Worm (Caenorhabditis elegans): Measurements from ENCODE around the gene spp-10.

spp-10 gene

ce11 chrIV:8453178-8453577, 23.8 kb upstream of the spp-10 start (continued):
- no peak for TF ChIP-seq sdz-12 (GFP tag; optimal IDR thresholded peaks at IDR 0.05)

DNA sequence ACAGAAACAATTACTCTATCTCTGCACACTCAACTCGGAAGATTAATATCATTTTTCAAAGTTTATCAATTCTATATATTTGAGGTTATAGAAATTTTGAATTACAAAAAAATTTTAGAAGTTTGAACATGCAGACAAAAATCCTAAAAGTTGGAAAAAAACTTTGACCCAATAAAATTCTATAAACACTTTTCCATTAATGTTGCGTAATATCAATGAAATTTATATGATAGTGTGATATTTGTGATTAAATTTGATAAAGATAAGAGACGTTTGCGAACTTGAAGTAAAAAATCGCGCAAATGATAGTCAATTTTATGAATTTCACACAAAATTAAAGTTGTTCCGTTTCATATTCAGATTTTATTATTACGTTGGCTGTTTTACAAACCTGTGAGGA, 22.9 kb upstream of the spp-10 start:
- TF ChIP-seq aha-1 (tag) (peak; percentile 32), dmd-6 (GFP tag; IDR thresholded peaks at IDR 0.05) (no peak; the same call in 1 of the 2 replicates), php-3 (GFP tag; IDR thresholded peaks at IDR 0.05) (peak; percentile 53), Y48G9A.11 (GFP tag; IDR thresholded peaks at IDR 0.05) (no peak), pqm-1 (tag; optimal IDR thresholded peaks at IDR 0.05) (peak; percentile 31), arid-1 (GFP tag; conservative IDR thresholded peaks at IDR 0.05) (no peak), ceh-62 (tag; optimal IDR thresholded peaks at IDR 0.05) (no peak), daf-16 (GFP tag; optimal IDR thresholded peaks at IDR 0.05) (no peak), daf-16 (tag; optimal IDR thresholded peaks at IDR 0.05) (peak; percentile 33)

DNA sequence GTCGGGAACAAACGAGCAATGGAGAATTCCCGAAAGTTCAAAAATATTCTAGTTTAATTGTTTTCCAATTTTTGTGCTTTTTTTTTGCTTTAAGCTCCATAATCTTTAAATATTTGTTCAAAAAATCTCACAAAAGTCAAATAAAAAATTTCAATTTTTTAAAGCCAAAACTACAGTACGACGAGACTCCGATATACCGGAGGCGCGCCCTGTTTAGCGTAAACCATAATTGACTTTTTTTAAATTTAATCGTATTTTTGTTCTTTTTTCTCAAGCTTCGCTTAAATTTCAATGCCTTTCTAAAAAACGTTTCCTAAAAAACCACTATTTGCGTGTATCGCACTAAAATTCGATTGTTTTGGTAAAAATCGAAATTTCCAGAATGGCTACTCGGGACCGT, 20.1 kb upstream of the spp-10 start, which contains the start of gene syx-4:
Gene syx-4, plus strand, starts transcription at position 382 of the 400 bp plus-strand sequence.
- TF ChIP-seq ceh-20 (GFP tag; IDR thresholded peaks at IDR 0.05), result no peak
- TF ChIP-seq Y48G9A.11 (GFP tag; IDR thresholded peaks at IDR 0.05), result peak; percentile 97
- no peak for TF ChIP-seq zfp-2 (tag; optimal IDR thresholded peaks at IDR 0.05)
- no peak for TF ChIP-seq T20F7.1 (GFP tag; optimal IDR thresholded peaks at IDR 0.05)

ce11 chrIV:8460208-8460607, 16.8 kb upstream of the spp-10 start, which contains the start of gene ant-1.4:
Gene ant-1.4, minus strand, starts transcription at chrIV:8460308.
- TF ChIP-seq nhr-42 (GFP tag; IDR thresholded peaks at IDR 0.05) (no peak), ama-1 (optimal IDR thresholded peaks at IDR 0.05) (no peak), nhr-76 (tag; optimal IDR thresholded peaks at IDR 0.05) (no peak), nhr-28 (tag; optimal IDR thresholded peaks at IDR 0.05) (no peak), dpl-1 (GFP tag; optimal IDR thresholded peaks at IDR 0.05) (no peak), pha-4 (GFP tag; IDR thresholded peaks at IDR 0.05) (no peak), pha-4 (tag; optimal IDR thresholded peaks at IDR 0.05) (no peak), daf-12 (tag; optimal IDR thresholded peaks at IDR 0.05) (no peak), mep-1 (tag; optimal IDR thresholded peaks at IDR 0.05) (no peak), nhr-102 (tag; optimal IDR thresholded peaks at IDR 0.05) (no peak), tra-1 (GFP tag; IDR thresholded peaks at IDR 0.05) (no peak), F49E8.2 (tag; optimal IDR thresholded peaks at IDR 0.05; ENCODE audit: borderline replicate concordance) (no peak), Y5F2A.4 (GFP tag; optimal IDR thresholded peaks at IDR 0.05) (no peak), nhr-48 (tag; optimal IDR thresholded peaks at IDR 0.05) (no peak)

- TF ChIP-seq unc-62 (GFP tag; optimal IDR thresholded peaks at IDR 0.05 in 1 of 2), result peak in 1 of 2 experiments; percentile 96
- no peak for TF ChIP-seq unc-62 (tag; optimal IDR thresholded peaks at IDR 0.05)
- TF ChIP-seq ztf-7 (tag; optimal IDR thresholded peaks at IDR 0.05), result no peak
Observed at ce11 chrIV:8461177-8461576, 15.8 kb upstream of the spp-10 start.

- TF ChIP-seq F26F4.8 (GFP tag; conservative IDR thresholded peaks at IDR 0.05) (no peak), unc-62 (GFP tag; optimal IDR thresholded peaks at IDR 0.05 in 1 of 2) (peak in 1 of 2 experiments; percentile 54), unc-62 (tag; optimal IDR thresholded peaks at IDR 0.05) (no peak)
Observed at ce11 chrIV:8462376-8462775, 14.6 kb upstream of the spp-10 start.

DNA sequence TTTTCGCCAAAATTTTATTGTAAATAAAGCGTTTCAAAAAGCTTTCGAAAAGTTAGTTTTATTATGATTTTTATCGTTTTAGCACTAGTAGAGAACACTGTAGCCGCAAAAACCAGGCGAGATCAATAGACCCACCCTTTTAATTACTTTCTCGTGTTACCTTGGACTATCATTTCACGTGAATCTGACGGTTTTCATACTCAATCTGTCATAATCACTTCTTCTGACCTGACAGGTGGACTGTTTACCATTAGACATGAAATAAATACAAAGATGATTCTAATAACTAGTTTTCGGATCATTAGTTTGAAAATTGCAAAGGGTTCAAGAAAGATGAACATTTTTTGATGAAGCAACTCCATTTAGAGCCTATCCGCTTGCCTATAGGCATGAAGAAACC, 13.9 kb upstream of the spp-10 start:
- no peak for TF ChIP-seq nhr-11 (tag; optimal IDR thresholded peaks at IDR 0.05)
- peak in 1 of 2 experiments; percentile 100 for TF ChIP-seq unc-62 (GFP tag; optimal IDR thresholded peaks at IDR 0.05 in 1 of 2)
- no peak for TF ChIP-seq unc-62 (tag; optimal IDR thresholded peaks at IDR 0.05)
- TF ChIP-seq lin-39 (tag; optimal IDR thresholded peaks at IDR 0.05), result no peak
- peak; percentile 39 for TF ChIP-seq aha-1 (tag)
- TF ChIP-seq T26A8.4 (GFP tag; IDR thresholded peaks at IDR 0.05), result no peak
- no peak for TF ChIP-seq ZK337.2 (GFP tag; IDR thresholded peaks at IDR 0.05)
- TF ChIP-seq dmd-6 (GFP tag; IDR thresholded peaks at IDR 0.05), result 0 out of 2 replicates have a peak, but pooled peaks have one; percentile 9
- no peak for TF ChIP-seq nhr-102 (tag; optimal IDR thresholded peaks at IDR 0.05)
- no peak for TF ChIP-seq F26F4.8 (GFP tag; conservative IDR thresholded peaks at IDR 0.05)
- peak; percentile 68 for TF ChIP-seq nhr-28 (tag; optimal IDR thresholded peaks at IDR 0.05)
- peak; percentile 24 for TF ChIP-seq hlh-11 (tag; optimal IDR thresholded peaks at IDR 0.05)
- peak; percentile 58 for TF ChIP-seq hlh-30 (tag; optimal IDR thresholded peaks at IDR 0.05; ENCODE audit: insufficient read depth)
- no peak for TF ChIP-seq rbr-2 (tag; optimal IDR thresholded peaks at IDR 0.05)
- peak; percentile 60; the same call in 1 of the 2 replicates for TF ChIP-seq ceh-20 (GFP tag; IDR thresholded peaks at IDR 0.05)
- TF ChIP-seq ztf-7 (tag; optimal IDR thresholded peaks at IDR 0.05), result no peak
- peak in 1 of 2 experiments; percentile 84 for TF ChIP-seq mdl-1 (tag; optimal IDR thresholded peaks at IDR 0.05)
